Worm (Caenorhabditis elegans): Measurements from ENCODE around the gene C50E3.7.

ce11 chrV:7590454-7590853 is 7.7 kb downstream of the C50E3.7 start, which contains the start of gene C50E3.6:
- no peak for TF ChIP-seq him-1 (tag; optimal IDR thresholded peaks at IDR 0.05)
- TF ChIP-seq W03F9.2 (tag; optimal IDR thresholded peaks at IDR 0.05), result no peak

Measured in whole organism, L4/young adult.